Worm (Caenorhabditis elegans) whole organism, L1 larva: Measurements from ENCODE around the gene R09D1.14.
A peak's percentile ranks its signal among the peaks of the same experiment; 100 is the strongest.

Source experiments
- C04F5.9 ChIP-seq: sonication (generic microtip); optimal IDR thresholded peaks from 2 replicates; lab custom pipeline; 2016; ENCODE audit warnings: missing genetic modification characterization, missing compliant biosample characterization
- aha-1 ChIP-seq: fragments of 150-350 bp; optimal IDR thresholded peaks from 2 replicates; lab custom pipeline; 2014; ENCODE audit warnings: missing biosample characterization, missing genetic modification characterization
- ama-1 ChIP-seq: fragments of 150-350 bp; optimal IDR thresholded peaks from 2 replicates; lab custom pipeline; 2014
- blmp-1 ChIP-seq: fragments of 150-350 bp; optimal IDR thresholded peaks from 2 replicates; lab custom pipeline; 2014; ENCODE audit warnings: missing biosample characterization, missing genetic modification characterization
- ceh-8 ChIP-seq: fragments of 200-800 bp; sonication (Bioruptor generic); optimal IDR thresholded peaks from 2 replicates; lab custom pipeline; 2018; ENCODE audit warnings: mild to moderate bottlenecking, missing genetic modification characterization, moderate library complexity, missing compliant biosample characterization
- ceh-82 ChIP-seq, 3 experiments: fragments of 150-350 bp in 1 of 3; sonication (generic microtip) in 2 of 3; optimal IDR thresholded peaks; 2 replicates each; lab custom pipeline; 2014 to 2017; ENCODE audit warnings: missing biosample characterization in 3 of 3, missing genetic modification characterization in 3 of 3
- ceh-90 ChIP-seq: sonication (generic microtip); optimal IDR thresholded peaks from 2 replicates; lab custom pipeline; 2016; ENCODE audit warnings: missing genetic modification characterization, missing compliant biosample characterization
- efl-1 ChIP-seq, 4 experiments: fragments of 150-350 bp; optimal IDR thresholded peaks in 3 of 4; peaks in 1 of 4; 1 replicate in 1 of 4; 2 replicates in 3 of 4; lab custom pipeline; 2014; ENCODE audit warnings: missing biosample characterization in 2 of 4, missing genetic modification characterization in 2 of 4, missing genetic modification reagents in 2 of 4
- elt-2 ChIP-seq: sonication (generic microtip); optimal IDR thresholded peaks from 2 replicates; lab custom pipeline; 2016; ENCODE audit warnings: missing genetic modification characterization, mild to moderate bottlenecking, inconsistent platforms, missing compliant biosample characterization, missing genetic modification reagents
- fkh-10 ChIP-seq: sonication (generic microtip); optimal IDR thresholded peaks from 2 replicates; lab custom pipeline; 2017; ENCODE audit warnings: missing biosample characterization, missing genetic modification reagents, missing genetic modification characterization
- fkh-8 ChIP-seq: sonication (generic microtip); optimal IDR thresholded peaks from 2 replicates; lab custom pipeline; 2016; ENCODE audit warnings: mild to moderate bottlenecking, missing genetic modification characterization, missing compliant biosample characterization
- fos-1 ChIP-seq: fragments of 150-350 bp; optimal IDR thresholded peaks from 2 replicates; lab custom pipeline; 2014; ENCODE audit warnings: missing biosample characterization, missing genetic modification characterization
- grh-1 ChIP-seq: fragments of 200-800 bp; sonication (Bioruptor generic); IDR thresholded peaks from 2 replicates; pipeline ENCODE4 v1.3.6; 2022; ENCODE audit warnings: missing genetic modification reagents, missing genetic modification characterization, missing compliant biosample characterization
- hlh-17 ChIP-seq: fragments of 200-800 bp; sonication (Bioruptor generic); optimal IDR thresholded peaks from 2 replicates; lab custom pipeline; 2018; ENCODE audit warnings: missing genetic modification characterization, mild to moderate bottlenecking, missing compliant biosample characterization, moderate library complexity, borderline replicate concordance
- hpl-2 ChIP-seq: fragments of 150-350 bp; optimal IDR thresholded peaks from 2 replicates; lab custom pipeline; 2014; ENCODE audit warnings: missing biosample characterization, missing genetic modification reagents, missing genetic modification characterization
- isw-1 ChIP-seq: fragments of 200-800 bp; sonication (Bioruptor generic); IDR thresholded peaks from 2 replicates; pipeline ENCODE4 v1.3.6; 2022; ENCODE audit warnings: missing genetic modification characterization, missing compliant biosample characterization
- jun-1 ChIP-seq: fragments of 150-350 bp; optimal IDR thresholded peaks from 2 replicates; lab custom pipeline; 2014; ENCODE audit warnings: missing biosample characterization, missing genetic modification reagents, missing genetic modification characterization
- lin-13 ChIP-seq: fragments of 150-350 bp; optimal IDR thresholded peaks from 2 replicates; lab custom pipeline; 2014; ENCODE audit warnings: missing biosample characterization, missing genetic modification reagents, missing genetic modification characterization
- lin-35 ChIP-seq, 2 experiments: fragments of 150-350 bp; optimal IDR thresholded peaks; 2 replicates each; lab custom pipeline; 2014; ENCODE audit warnings: missing biosample characterization in 2 of 2, missing genetic modification characterization in 2 of 2, missing genetic modification reagents in 2 of 2
- lin-39 ChIP-seq: fragments of 150-350 bp; optimal IDR thresholded peaks from 2 replicates; lab custom pipeline; 2014; ENCODE audit warnings: missing biosample characterization, missing genetic modification reagents, missing genetic modification characterization
- lsy-2 ChIP-seq, 2 experiments: fragments of 150-350 bp; optimal IDR thresholded peaks; 2 replicates each; lab custom pipeline; 2014; ENCODE audit warnings: missing biosample characterization in 2 of 2, missing genetic modification characterization in 2 of 2
- mdl-1 ChIP-seq, 2 experiments: fragments of 150-350 bp; optimal IDR thresholded peaks; 2 replicates each; lab custom pipeline; 2014 to 2017; ENCODE audit warnings: missing biosample characterization in 2 of 2, missing genetic modification characterization in 2 of 2, inconsistent platforms in 1 of 2
- mef-2 ChIP-seq: fragments of 150-350 bp; optimal IDR thresholded peaks from 2 replicates; lab custom pipeline; 2014; ENCODE audit warnings: missing biosample characterization, missing genetic modification characterization
- mep-1 ChIP-seq: fragments of 150-350 bp; optimal IDR thresholded peaks from 2 replicates; lab custom pipeline; 2014; ENCODE audit warnings: missing biosample characterization, missing genetic modification characterization
- nhr-19 ChIP-seq: fragments of 200-800 bp; sonication (Bioruptor generic); conservative IDR thresholded peaks from 2 replicates; pipeline ENCODE4 v1.3.6; 2022; ENCODE audit warnings: missing genetic modification characterization, missing compliant biosample characterization
- nhr-237 ChIP-seq: fragments of 150-350 bp; optimal IDR thresholded peaks from 2 replicates; lab custom pipeline; 2014; ENCODE audit warnings: missing biosample characterization, missing genetic modification characterization
- nhr-28 ChIP-seq: fragments of 150-350 bp; optimal IDR thresholded peaks from 2 replicates; lab custom pipeline; 2014; ENCODE audit warnings: missing biosample characterization, missing genetic modification characterization
- nhr-47 ChIP-seq: sonication (generic microtip); optimal IDR thresholded peaks from 2 replicates; lab custom pipeline; 2016; ENCODE audit warnings: mild to moderate bottlenecking, missing genetic modification characterization, moderate library complexity, missing compliant biosample characterization
- nhr-71 ChIP-seq: sonication (generic microtip); optimal IDR thresholded peaks from 2 replicates; lab custom pipeline; 2016; ENCODE audit warnings: mild to moderate bottlenecking, missing genetic modification characterization, moderate library complexity, missing compliant biosample characterization
- nhr-76 ChIP-seq: sonication (generic microtip); optimal IDR thresholded peaks from 2 replicates; lab custom pipeline; 2017; ENCODE audit warnings: missing biosample characterization, missing genetic modification characterization
- nhr-77 ChIP-seq: fragments of 150-350 bp; optimal IDR thresholded peaks from 2 replicates; lab custom pipeline; 2014; ENCODE audit warnings: missing biosample characterization, missing genetic modification characterization
- nhr-85 ChIP-seq: sonication (generic microtip); peaks from one replicate; lab custom pipeline; 2016; ENCODE audit warnings: missing genetic modification characterization, inconsistent platforms, missing compliant biosample characterization
- pag-3 ChIP-seq: sonication (generic microtip); optimal IDR thresholded peaks from 2 replicates; lab custom pipeline; 2017; ENCODE audit warnings: missing genetic modification characterization, mild to moderate bottlenecking, missing compliant biosample characterization, antibody characterized with exemption, borderline replicate concordance; ENCODE audit not compliant: insufficient read depth
- pqm-1 ChIP-seq: sonication (generic microtip); optimal IDR thresholded peaks from 3 replicates; lab custom pipeline; 2017; ENCODE audit warnings: missing biosample characterization, missing genetic modification characterization
- rnt-1 ChIP-seq: sonication (generic microtip); optimal IDR thresholded peaks from 2 replicates; lab custom pipeline; 2016; ENCODE audit warnings: mild to moderate bottlenecking, missing genetic modification characterization, moderate library complexity, missing compliant biosample characterization
- skn-1 ChIP-seq: fragments of 150-350 bp; optimal IDR thresholded peaks from 2 replicates; lab custom pipeline; 2014; ENCODE audit warnings: missing biosample characterization, missing genetic modification characterization
- snpc-4 ChIP-seq: fragments of 150-350 bp; optimal IDR thresholded peaks from 2 replicates; lab custom pipeline; 2014; ENCODE audit warnings: missing biosample characterization, missing genetic modification characterization
- sup-37 ChIP-seq: fragments of 200-800 bp; sonication (Bioruptor generic); optimal IDR thresholded peaks from 2 replicates; lab custom pipeline; 2018; ENCODE audit warnings: mild to moderate bottlenecking, missing genetic modification characterization, missing compliant biosample characterization
- tlp-1 ChIP-seq: fragments of 150-350 bp; optimal IDR thresholded peaks from 2 replicates; lab custom pipeline; 2014; ENCODE audit warnings: missing biosample characterization, missing genetic modification characterization
- unc-130 ChIP-seq: fragments of 150-350 bp; optimal IDR thresholded peaks from 2 replicates; lab custom pipeline; 2017; ENCODE audit warnings: missing biosample characterization, missing genetic modification characterization, inconsistent platforms
- vab-15 ChIP-seq: sonication (generic microtip); optimal IDR thresholded peaks from 2 replicates; lab custom pipeline; 2017; ENCODE audit warnings: missing genotype, mild to moderate bottlenecking, missing genetic modification characterization, missing compliant biosample characterization

Gene R09D1.14

ce11 chrII:9416381-9417276, 42.7 kb downstream of the R09D1.14 start, which contains the start of the genes gss-1 and chch-3 (continued):
- TF ChIP-seq lin-39 (tag; lab: Kevin White, UChicago): peak; percentile 49
- TF ChIP-seq pqm-1 (tag; lab: Kevin White, UChicago): no peak
- no peak for TF ChIP-seq tlp-1
- peak; percentile 49; the same call in 1 of the 2 replicates for TF ChIP-seq grh-1 (GFP tag; lab: Robert Waterston, UW)
- peak; percentile 77 for TF ChIP-seq nhr-19 (GFP tag; lab: Robert Waterston, UW)
- no peak for TF ChIP-seq vab-15 (tag; lab: Kevin White, UChicago)
- no peak for TF ChIP-seq fos-1 (tag; lab: Kevin White, UChicago)
- TF ChIP-seq lin-35 (GFP tag; optimal IDR thresholded peaks at IDR 0.05; lab: Kevin White, UChicago): peak; percentile 75 to 81
- TF ChIP-seq nhr-77 (tag; lab: Kevin White, UChicago): peak; percentile 7
- TF ChIP-seq nhr-47 (tag; lab: Kevin White, UChicago): peak; percentile 74
- TF ChIP-seq sup-37: no peak
- TF ChIP-seq fkh-8 (tag; lab: Kevin White, UChicago): peak; percentile 42
- TF ChIP-seq pag-3 (tag; lab: Kevin White, UChicago): no peak
- peak; percentile 80 for TF ChIP-seq nhr-71
- peak; percentile 71 to 84 for TF ChIP-seq lsy-2 (tag; optimal IDR thresholded peaks at IDR 0.05; lab: Kevin White, UChicago)
- peak in 1 of 2 experiments; percentile 63 for TF ChIP-seq mdl-1 (tag; optimal IDR thresholded peaks at IDR 0.05; lab: Kevin White, UChicago)
- peak; percentile 63 for TF ChIP-seq isw-1
- TF ChIP-seq mef-2: no peak
- peak; percentile 24 for TF ChIP-seq C04F5.9 (tag; lab: Kevin White, UChicago)
- TF ChIP-seq mep-1: peak; percentile 78
- peak; percentile 39 for TF ChIP-seq unc-130 (tag; lab: Kevin White, UChicago)
- peak; percentile 46 for TF ChIP-seq snpc-4 (tag; lab: Kevin White, UChicago)
- TF ChIP-seq skn-1 (tag; lab: Kevin White, UChicago): peak; percentile 68
- TF ChIP-seq hpl-2 (GFP tag; lab: Kevin White, UChicago): no peak
- TF ChIP-seq ceh-8 (GFP tag; lab: Kevin White, UChicago): peak; percentile 24
- TF ChIP-seq ama-1: no peak
- no peak for TF ChIP-seq jun-1
- TF ChIP-seq lin-13: peak; percentile 42
- TF ChIP-seq hlh-17 (GFP tag; lab: Kevin White, UChicago): no peak
- TF ChIP-seq elt-2 (tag; lab: Kevin White, UChicago): peak; percentile 4
- peak; percentile 68 to 77 for TF ChIP-seq efl-1 (optimal IDR thresholded peaks at IDR 0.05; lab: Kevin White, UChicago)
- TF ChIP-seq efl-1 (GFP tag; optimal IDR thresholded peaks at IDR 0.05 in 1 of 2; lab: Kevin White, UChicago): peak; percentile 70 to 96
- TF ChIP-seq nhr-76: no peak
- no peak for TF ChIP-seq fkh-10 (GFP tag; lab: Kevin White, UChicago)
- TF ChIP-seq ceh-82 (tag; optimal IDR thresholded peaks at IDR 0.05; lab: Kevin White, UChicago): peak; percentile 55 to 67 (median 67)
- no peak for TF ChIP-seq nhr-237 (tag; lab: Kevin White, UChicago)
- TF ChIP-seq aha-1 (tag; lab: Kevin White, UChicago): no peak
- TF ChIP-seq blmp-1: peak; percentile 45
- no peak for TF ChIP-seq ceh-90 (tag; lab: Kevin White, UChicago)
- TF ChIP-seq nhr-85 (tag; lab: Kevin White, UChicago): peak; percentile 80
- no peak for TF ChIP-seq nhr-28 (tag; lab: Kevin White, UChicago)
- TF ChIP-seq rnt-1 (tag; lab: Kevin White, UChicago): peak; percentile 79
- TF ChIP-seq, all 84 proteins: peak for 39
